Worm (Caenorhabditis elegans) whole organism, L3 larva: Measurements from ENCODE around the gene abf-5.

Experiments
- R02D3.7 ChIP-seq: fragments of 150-350 bp; optimal IDR thresholded peaks from 2 replicates; lab custom pipeline; 2014; ENCODE audit warnings: missing biosample characterization, missing genetic modification characterization
- ama-1 ChIP-seq: fragments of 150-350 bp; optimal IDR thresholded peaks from 2 replicates; lab custom pipeline; 2018
- ceh-82 ChIP-seq: fragments of 150-350 bp; optimal IDR thresholded peaks from 2 replicates; lab custom pipeline; 2014; ENCODE audit warnings: missing biosample characterization, missing genetic modification characterization
- egl-27 ChIP-seq: sonication (generic microtip); optimal IDR thresholded peaks from 4 replicates; lab custom pipeline; 2017; ENCODE audit warnings: missing biosample characterization, missing genetic modification reagents, missing genetic modification characterization
- eor-1 ChIP-seq, 2 experiments: fragments of 150-350 bp; optimal IDR thresholded peaks; 2 replicates each; lab custom pipeline; 2014 to 2018; ENCODE audit warnings: missing biosample characterization in 2 of 2, missing genetic modification characterization in 2 of 2
- fkh-10 ChIP-seq: sonication (generic microtip); optimal IDR thresholded peaks from 2 replicates; lab custom pipeline; 2017; ENCODE audit warnings: missing biosample characterization, missing genetic modification reagents, missing genetic modification characterization
- mdl-1 ChIP-seq: fragments of 150-350 bp; optimal IDR thresholded peaks from 2 replicates; lab custom pipeline; 2014; ENCODE audit warnings: missing biosample characterization, missing genetic modification characterization
- nhr-12 ChIP-seq: fragments of 150-350 bp; optimal IDR thresholded peaks from 2 replicates; lab custom pipeline; 2014; ENCODE audit warnings: missing biosample characterization, missing genetic modification characterization
- nhr-237 ChIP-seq: fragments of 150-350 bp; optimal IDR thresholded peaks from 2 replicates; lab custom pipeline; 2014; ENCODE audit warnings: missing biosample characterization, missing genetic modification characterization
- nhr-77 ChIP-seq: fragments of 150-350 bp; optimal IDR thresholded peaks from 2 replicates; lab custom pipeline; 2014; ENCODE audit warnings: missing biosample characterization, missing genetic modification characterization
- pha-4 ChIP-seq: fragments of 150-350 bp; optimal IDR thresholded peaks from 2 replicates; lab custom pipeline; 2014; ENCODE audit warnings: missing biosample characterization, missing genetic modification reagents, missing genetic modification characterization
- unc-39 ChIP-seq: sonication (generic microtip); optimal IDR thresholded peaks from 4 replicates; lab custom pipeline; 2017; ENCODE audit warnings: missing biosample characterization, missing genetic modification characterization
- unc-62 ChIP-seq: fragments of 150-350 bp; sonication (generic microtip); optimal IDR thresholded peaks from 4 replicates; lab custom pipeline; 2014; ENCODE audit warnings: missing biosample characterization, missing genetic modification reagents, missing genetic modification characterization
- zag-1 ChIP-seq: fragments of 150-350 bp; optimal IDR thresholded peaks from 2 replicates; lab custom pipeline; 2014; ENCODE audit warnings: missing biosample characterization, missing genetic modification characterization

- TF ChIP-seq eor-1 (tag; optimal IDR thresholded peaks at IDR 0.05; lab: Kevin White, UChicago) (no peak), egl-27 (tag; lab: Kevin White, UChicago) (no peak), pha-4 (tag; lab: Kevin White, UChicago) (peak; percentile 31), nhr-12 (tag; lab: Kevin White, UChicago) (no peak), mdl-1 (tag; lab: Kevin White, UChicago) (no peak), nhr-77 (no peak), R02D3.7 (tag; lab: Kevin White, UChicago) (no peak), unc-62 (GFP tag; lab: Kevin White, UChicago) (no peak), zag-1 (tag; lab: Kevin White, UChicago) (no peak), fkh-10 (no peak), ama-1 (lab: Kevin White, UChicago) (no peak), nhr-237 (tag; lab: Kevin White, UChicago) (no peak), unc-39 (no peak), ceh-82 (tag; lab: Kevin White, UChicago) (no peak)
Measured at ce11 chrX:12806926-12807325, 14.3 kb downstream of the abf-5 start.
